Worm (Caenorhabditis elegans) whole organism, L1 larva: Measurements from ENCODE around the gene hpo-10.

Experiments used
- C16A3.4 ChIP-seq: fragments of 150-350 bp; optimal IDR thresholded peaks from 2 replicates; lab custom pipeline; 2014; ENCODE audit warnings: missing biosample characterization, missing genetic modification characterization
- F16B12.6 ChIP-seq: fragments of 150-350 bp; optimal IDR thresholded peaks from 2 replicates; lab custom pipeline; 2014; ENCODE audit warnings: missing biosample characterization, missing genetic modification characterization
- Y116A8C.19 ChIP-seq: sonication (generic microtip); optimal IDR thresholded peaks from 2 replicates; lab custom pipeline; 2016; ENCODE audit warnings: missing compliant biosample characterization, missing genetic modification characterization, borderline replicate concordance
- aha-1 ChIP-seq: fragments of 150-350 bp; optimal IDR thresholded peaks from 2 replicates; lab custom pipeline; 2014; ENCODE audit warnings: missing biosample characterization, missing genetic modification characterization
- ama-1 ChIP-seq: fragments of 150-350 bp; optimal IDR thresholded peaks from 2 replicates; lab custom pipeline; 2014
- blmp-1 ChIP-seq: fragments of 150-350 bp; optimal IDR thresholded peaks from 2 replicates; lab custom pipeline; 2014; ENCODE audit warnings: missing biosample characterization, missing genetic modification characterization
- ceh-63 ChIP-seq: fragments of 200-800 bp; sonication (Bioruptor generic); optimal IDR thresholded peaks from 2 replicates; lab custom pipeline; 2018; ENCODE audit warnings: mild to moderate bottlenecking, missing genetic modification characterization, missing compliant biosample characterization
- ceh-82 ChIP-seq, 3 experiments: fragments of 150-350 bp in 1 of 3; sonication (generic microtip) in 2 of 3; optimal IDR thresholded peaks; 2 replicates each; lab custom pipeline; 2014 to 2017; ENCODE audit warnings: missing biosample characterization in 3 of 3, missing genetic modification characterization in 3 of 3
- ceh-88 ChIP-seq: fragments of 200-800 bp; sonication (Bioruptor generic); IDR thresholded peaks from 2 replicates; pipeline ENCODE4 v1.3.6; 2022; ENCODE audit warnings: missing genetic modification characterization, missing compliant biosample characterization
- ceh-90 ChIP-seq: sonication (generic microtip); optimal IDR thresholded peaks from 2 replicates; lab custom pipeline; 2016; ENCODE audit warnings: missing genetic modification characterization, missing compliant biosample characterization
- dsc-1 ChIP-seq: sonication (generic microtip); optimal IDR thresholded peaks from 2 replicates; lab custom pipeline; 2016; ENCODE audit warnings: mild to moderate bottlenecking, missing genetic modification characterization, missing compliant biosample characterization
- egl-13 ChIP-seq: sonication (generic microtip); optimal IDR thresholded peaks from 2 replicates; lab custom pipeline; 2016; ENCODE audit warnings: missing genotype, missing genetic modification reagents, missing genetic modification characterization, missing compliant biosample characterization
- elt-3 ChIP-seq, 6 experiments: fragments of 150-350 bp in 1 of 6; sonication (generic microtip); optimal IDR thresholded peaks; 2 replicates each; lab custom pipeline; 2017 to 2018; ENCODE audit warnings: missing biosample characterization in 6 of 6, missing genetic modification characterization in 6 of 6, inconsistent platforms in 1 of 6
- fkh-10 ChIP-seq: sonication (generic microtip); optimal IDR thresholded peaks from 2 replicates; lab custom pipeline; 2017; ENCODE audit warnings: missing biosample characterization, missing genetic modification reagents, missing genetic modification characterization
- fkh-8 ChIP-seq: sonication (generic microtip); optimal IDR thresholded peaks from 2 replicates; lab custom pipeline; 2016; ENCODE audit warnings: mild to moderate bottlenecking, missing genetic modification characterization, missing compliant biosample characterization
- fos-1 ChIP-seq: fragments of 150-350 bp; optimal IDR thresholded peaks from 2 replicates; lab custom pipeline; 2014; ENCODE audit warnings: missing biosample characterization, missing genetic modification characterization
- grh-1 ChIP-seq: fragments of 200-800 bp; sonication (Bioruptor generic); IDR thresholded peaks from 2 replicates; pipeline ENCODE4 v1.3.6; 2022; ENCODE audit warnings: missing genetic modification reagents, missing genetic modification characterization, missing compliant biosample characterization
- hlh-17 ChIP-seq: fragments of 200-800 bp; sonication (Bioruptor generic); optimal IDR thresholded peaks from 2 replicates; lab custom pipeline; 2018; ENCODE audit warnings: missing genetic modification characterization, mild to moderate bottlenecking, missing compliant biosample characterization, moderate library complexity, borderline replicate concordance
- irx-1 ChIP-seq: sonication (generic microtip); optimal IDR thresholded peaks from 2 replicates; lab custom pipeline; 2016; ENCODE audit warnings: missing genetic modification characterization, missing compliant biosample characterization
- isw-1 ChIP-seq: fragments of 200-800 bp; sonication (Bioruptor generic); IDR thresholded peaks from 2 replicates; pipeline ENCODE4 v1.3.6; 2022; ENCODE audit warnings: missing genetic modification characterization, missing compliant biosample characterization
- jun-1 ChIP-seq: fragments of 150-350 bp; optimal IDR thresholded peaks from 2 replicates; lab custom pipeline; 2014; ENCODE audit warnings: missing biosample characterization, missing genetic modification reagents, missing genetic modification characterization
- lin-14 ChIP-seq: fragments of 200-800 bp; sonication (Bioruptor generic); optimal IDR thresholded peaks from 2 replicates; lab custom pipeline; 2018; ENCODE audit warnings: mild to moderate bottlenecking, missing genetic modification characterization, moderate library complexity, missing compliant biosample characterization
- lin-39 ChIP-seq: fragments of 150-350 bp; optimal IDR thresholded peaks from 2 replicates; lab custom pipeline; 2014; ENCODE audit warnings: missing biosample characterization, missing genetic modification reagents, missing genetic modification characterization
- lir-3 ChIP-seq: sonication (generic microtip); optimal IDR thresholded peaks from 2 replicates; lab custom pipeline; 2016; ENCODE audit warnings: mild to moderate bottlenecking, missing genetic modification characterization, moderate library complexity, missing compliant biosample characterization; ENCODE audit not compliant: poor library complexity
- lsy-2 ChIP-seq, 2 experiments: fragments of 150-350 bp; optimal IDR thresholded peaks; 2 replicates each; lab custom pipeline; 2014; ENCODE audit warnings: missing biosample characterization in 2 of 2, missing genetic modification characterization in 2 of 2
- mef-2 ChIP-seq: fragments of 150-350 bp; optimal IDR thresholded peaks from 2 replicates; lab custom pipeline; 2014; ENCODE audit warnings: missing biosample characterization, missing genetic modification characterization
- mep-1 ChIP-seq: fragments of 150-350 bp; optimal IDR thresholded peaks from 2 replicates; lab custom pipeline; 2014; ENCODE audit warnings: missing biosample characterization, missing genetic modification characterization
- nhr-11 ChIP-seq: fragments of 150-350 bp; optimal IDR thresholded peaks from 2 replicates; lab custom pipeline; 2014; ENCODE audit warnings: missing biosample characterization, missing genetic modification characterization
- nhr-12 ChIP-seq: sonication (generic microtip); optimal IDR thresholded peaks from 2 replicates; lab custom pipeline; 2017; ENCODE audit warnings: missing biosample characterization, missing genetic modification characterization
- nhr-19 ChIP-seq: fragments of 200-800 bp; sonication (Bioruptor generic); conservative IDR thresholded peaks from 2 replicates; pipeline ENCODE4 v1.3.6; 2022; ENCODE audit warnings: missing genetic modification characterization, missing compliant biosample characterization
- nhr-20 ChIP-seq: sonication (generic microtip); optimal IDR thresholded peaks from 2 replicates; lab custom pipeline; 2016; ENCODE audit warnings: mild to moderate bottlenecking, missing genetic modification characterization, missing compliant biosample characterization
- nhr-237 ChIP-seq: fragments of 150-350 bp; optimal IDR thresholded peaks from 2 replicates; lab custom pipeline; 2014; ENCODE audit warnings: missing biosample characterization, missing genetic modification characterization
- nhr-28 ChIP-seq: fragments of 150-350 bp; optimal IDR thresholded peaks from 2 replicates; lab custom pipeline; 2014; ENCODE audit warnings: missing biosample characterization, missing genetic modification characterization
- nhr-71 ChIP-seq: sonication (generic microtip); optimal IDR thresholded peaks from 2 replicates; lab custom pipeline; 2016; ENCODE audit warnings: mild to moderate bottlenecking, missing genetic modification characterization, moderate library complexity, missing compliant biosample characterization
- nhr-84 ChIP-seq: sonication (generic microtip); optimal IDR thresholded peaks from 2 replicates; lab custom pipeline; 2017; ENCODE audit warnings: missing biosample characterization, missing genetic modification characterization
- nhr-85 ChIP-seq: sonication (generic microtip); peaks from one replicate; lab custom pipeline; 2016; ENCODE audit warnings: missing genetic modification characterization, inconsistent platforms, missing compliant biosample characterization
- pag-3 ChIP-seq: sonication (generic microtip); optimal IDR thresholded peaks from 2 replicates; lab custom pipeline; 2017; ENCODE audit warnings: missing genetic modification characterization, mild to moderate bottlenecking, missing compliant biosample characterization, antibody characterized with exemption, borderline replicate concordance; ENCODE audit not compliant: insufficient read depth
- pax-3 ChIP-seq: fragments of 200-800 bp; sonication (Bioruptor generic); optimal IDR thresholded peaks from 2 replicates; lab custom pipeline; 2018; ENCODE audit warnings: mild to moderate bottlenecking, missing genetic modification characterization, moderate library complexity, missing compliant biosample characterization
- pqm-1 ChIP-seq: sonication (generic microtip); optimal IDR thresholded peaks from 3 replicates; lab custom pipeline; 2017; ENCODE audit warnings: missing biosample characterization, missing genetic modification characterization
- rnt-1 ChIP-seq: sonication (generic microtip); optimal IDR thresholded peaks from 2 replicates; lab custom pipeline; 2016; ENCODE audit warnings: mild to moderate bottlenecking, missing genetic modification characterization, moderate library complexity, missing compliant biosample characterization
- snpc-4 ChIP-seq: fragments of 150-350 bp; optimal IDR thresholded peaks from 2 replicates; lab custom pipeline; 2014; ENCODE audit warnings: missing biosample characterization, missing genetic modification characterization
- sptf-1 ChIP-seq: fragments of 150-350 bp; optimal IDR thresholded peaks from 2 replicates; lab custom pipeline; 2014; ENCODE audit warnings: missing biosample characterization, missing genetic modification characterization
- tlp-1 ChIP-seq: fragments of 150-350 bp; optimal IDR thresholded peaks from 2 replicates; lab custom pipeline; 2014; ENCODE audit warnings: missing biosample characterization, missing genetic modification characterization
- unc-62 ChIP-seq: fragments of 150-350 bp; optimal IDR thresholded peaks from 2 replicates; lab custom pipeline; 2014; ENCODE audit warnings: missing biosample characterization, missing genetic modification reagents, missing genetic modification characterization
- unc-86 ChIP-seq: sonication (generic microtip); optimal IDR thresholded peaks from 2 replicates; lab custom pipeline; 2016; ENCODE audit warnings: missing genetic modification characterization, missing compliant biosample characterization
- unc-98 ChIP-seq: fragments of 200-800 bp; sonication (Bioruptor generic); IDR thresholded peaks from 2 replicates; pipeline ENCODE4 v1.3.6; 2022; ENCODE audit warnings: missing genetic modification characterization, missing compliant biosample characterization
- vab-15 ChIP-seq: sonication (generic microtip); optimal IDR thresholded peaks from 2 replicates; lab custom pipeline; 2017; ENCODE audit warnings: missing genotype, mild to moderate bottlenecking, missing genetic modification characterization, missing compliant biosample characterization
- zag-1 ChIP-seq: fragments of 150-350 bp; optimal IDR thresholded peaks from 2 replicates; lab custom pipeline; 2014; ENCODE audit warnings: missing biosample characterization, missing genetic modification characterization
- ztf-11 ChIP-seq, 2 experiments: sonication (generic microtip); optimal IDR thresholded peaks; 2 replicates each; lab custom pipeline; 2016 to 2017; ENCODE audit warnings: missing genetic modification characterization in 2 of 2, missing biosample characterization in 1 of 2, missing compliant biosample characterization in 1 of 2
- ztf-4 ChIP-seq: fragments of 150-350 bp; optimal IDR thresholded peaks from 2 replicates; lab custom pipeline; 2014; ENCODE audit warnings: missing biosample characterization, missing genetic modification characterization

The hpo-10 gene

ce11 chrIII:5839147-5839546, 40.1 kb upstream of the hpo-10 start (continued):
- no peak for TF ChIP-seq irx-1 (tag; lab: Kevin White, UChicago)
- no peak for TF ChIP-seq ceh-82 (tag; optimal IDR thresholded peaks at IDR 0.05; lab: Kevin White, UChicago)
- TF ChIP-seq nhr-84, result no peak
- peak; percentile 21 to 49 for TF ChIP-seq lsy-2 (tag; optimal IDR thresholded peaks at IDR 0.05; lab: Kevin White, UChicago)
- TF ChIP-seq lin-14 (GFP tag; lab: Kevin White, UChicago), result peak; percentile 25
- no peak for TF ChIP-seq ceh-63 (GFP tag; lab: Kevin White, UChicago)
- TF ChIP-seq nhr-20 (tag; lab: Kevin White, UChicago), result peak; percentile 35
- TF ChIP-seq pag-3, result no peak

- TF ChIP-seq dsc-1 (tag; lab: Kevin White, UChicago), result peak; percentile 57
- TF ChIP-seq nhr-71, result no peak
- no peak for TF ChIP-seq rnt-1 (tag; lab: Kevin White, UChicago)
- TF ChIP-seq pax-3 (tag; lab: Kevin White, UChicago), result no peak
- no peak for TF ChIP-seq nhr-12 (tag; lab: Kevin White, UChicago)
- no peak for TF ChIP-seq aha-1 (tag; lab: Kevin White, UChicago)
- TF ChIP-seq C16A3.4 (tag; lab: Kevin White, UChicago), result no peak
- TF ChIP-seq isw-1 (GFP tag; lab: Robert Waterston, UW), result no peak
- TF ChIP-seq unc-86, result no peak
- TF ChIP-seq mef-2 (tag; lab: Kevin White, UChicago), result no peak
- no peak for TF ChIP-seq F16B12.6 (tag; lab: Kevin White, UChicago)
- peak; percentile 57 for TF ChIP-seq blmp-1 (tag; lab: Kevin White, UChicago)
- TF ChIP-seq lin-14 (GFP tag; lab: Kevin White, UChicago), result peak; percentile 9
- TF ChIP-seq nhr-85 (tag; lab: Kevin White, UChicago), result no peak
- no peak for TF ChIP-seq ztf-11 (tag; optimal IDR thresholded peaks at IDR 0.05; lab: Kevin White, UChicago)
- TF ChIP-seq, all 84 proteins: peak for 3
Observed at ce11 chrIII:5839598-5839997, 39.7 kb upstream of the hpo-10 start.

ce11 chrIII:5840277-5840676, 39.0 kb upstream of the hpo-10 start:
- TF ChIP-seq fos-1 (tag; lab: Kevin White, UChicago) (no peak), elt-3 (tag; optimal IDR thresholded peaks at IDR 0.05; lab: Kevin White, UChicago) (no peak), fkh-10 (GFP tag; lab: Kevin White, UChicago) (no peak), nhr-28 (tag; lab: Kevin White, UChicago) (no peak), lin-39 (tag; lab: Kevin White, UChicago) (no peak), mef-2 (tag; lab: Kevin White, UChicago) (no peak), fkh-8 (peak; percentile 16), ceh-88 (GFP tag; lab: Robert Waterston, UW) (no peak), mep-1 (tag; lab: Kevin White, UChicago) (no peak), snpc-4 (tag; lab: Kevin White, UChicago) (no peak), sptf-1 (tag; lab: Kevin White, UChicago) (no peak), nhr-11 (tag; lab: Kevin White, UChicago) (no peak), hlh-17 (GFP tag; lab: Kevin White, UChicago) (no peak), ztf-4 (tag; lab: Kevin White, UChicago) (no peak), nhr-20 (tag; lab: Kevin White, UChicago) (no peak), jun-1 (peak; percentile 16), grh-1 (GFP tag; lab: Robert Waterston, UW) (no peak), tlp-1 (tag; lab: Kevin White, UChicago) (no peak), ama-1 (lab: Kevin White, UChicago) (peak; percentile 13), ceh-90 (tag; lab: Kevin White, UChicago) (no peak), irx-1 (tag; lab: Kevin White, UChicago) (no peak), nhr-237 (tag; lab: Kevin White, UChicago) (no peak), unc-86 (no peak), egl-13 (tag; lab: Kevin White, UChicago) (peak; percentile 11), blmp-1 (tag; lab: Kevin White, UChicago) (no peak), vab-15 (tag; lab: Kevin White, UChicago) (no peak), pag-3 (no peak), F16B12.6 (tag; lab: Kevin White, UChicago) (no peak), unc-98 (no peak), zag-1 (no peak), Y116A8C.19 (tag; lab: Kevin White, UChicago) (no peak), unc-62 (GFP tag; lab: Kevin White, UChicago) (no peak), lir-3 (tag; lab: Kevin White, UChicago) (no peak), pqm-1 (tag; lab: Kevin White, UChicago) (peak; percentile 72), nhr-19 (no peak)
